Fruit fly (Drosophila melanogaster) whole organism: Measurements from ENCODE around the gene eIF3d1.

Source experiments
- CG8478 ChIP-seq: fragments of >200 bp; optimal IDR thresholded peaks from 2 replicates; lab custom pipeline; 2018; ENCODE audit warnings: inconsistent platforms
- Dll ChIP-seq: fragments of >200 bp; optimal IDR thresholded peaks from 2 replicates; lab custom pipeline; 2017
- EcR ChIP-seq, 2 experiments: fragments of >200 bp; optimal IDR thresholded peaks; 2 replicates each; lab custom pipeline; 2017; ENCODE audit warnings: missing biosample characterization in 2 of 2, missing genetic modification characterization in 2 of 2, missing genetic modification reagents in 2 of 2
- pan ChIP-seq: fragments of >200 bp; optimal IDR thresholded peaks from 2 replicates; lab custom pipeline; 2017
- psq ChIP-seq: fragments of >200 bp; optimal IDR thresholded peaks from 2 replicates; lab custom pipeline; 2017
- usp ChIP-seq: fragments of >200 bp; optimal IDR thresholded peaks from 2 replicates; lab custom pipeline; 2017; ENCODE audit warnings: missing biosample characterization, missing genetic modification characterization, mixed read lengths

dm6 chr3R:23659598-23659997, 20.2 kb upstream of the eIF3d1 start:
- TF ChIP-seq Dll (lab: Kevin White, UChicago) (no peak), CG8478 (no peak), pan (lab: Kevin White, UChicago) (no peak), psq (no peak), usp (GFP tag; lab: Kevin White, UChicago) (no peak), EcR (GFP tag; optimal IDR thresholded peaks at IDR 0.05; lab: Kevin White, UChicago) (no peak)
